Worm (Caenorhabditis elegans) whole organism, early embryonic: ENCODE data around the gene sma-5.

Experiments used
- ama-1 ChIP-seq: fragments of 150-350 bp; optimal IDR thresholded peaks from 2 replicates; lab custom pipeline; 2014
- ceh-13 ChIP-seq: fragments of 200-800 bp; sonication (Bioruptor generic); optimal IDR thresholded peaks from 2 replicates; lab custom pipeline; 2018; ENCODE audit warnings: mild to moderate bottlenecking, missing genetic modification characterization, missing compliant biosample characterization
- ceh-36 ChIP-seq: sonication (generic microtip); optimal IDR thresholded peaks from 2 replicates; lab custom pipeline; 2016; ENCODE audit warnings: missing genetic modification characterization, inconsistent platforms, missing compliant biosample characterization
- hnd-1 ChIP-seq: sonication (generic microtip); optimal IDR thresholded peaks from 2 replicates; lab custom pipeline; 2016; ENCODE audit warnings: missing genetic modification characterization, missing compliant biosample characterization
- scrt-1 ChIP-seq: fragments of 200-800 bp; sonication (Bioruptor generic); IDR thresholded peaks from 2 replicates; pipeline ENCODE4 v1.3.6; 2022; ENCODE audit warnings: missing genetic modification characterization, missing compliant biosample characterization
- sea-1 ChIP-seq: fragments of 200-800 bp; sonication (Bioruptor generic); conservative IDR thresholded peaks from 2 replicates; pipeline ENCODE4 v1.3.6; 2022; ENCODE audit warnings: missing genetic modification characterization, missing compliant biosample characterization
- tbx-37 ChIP-seq: fragments of 200-800 bp; sonication (Bioruptor generic); conservative IDR thresholded peaks from 2 replicates; pipeline ENCODE4 v1.3.6; 2022; ENCODE audit warnings: missing genetic modification reagents, missing genetic modification characterization, missing compliant biosample characterization

DNA sequence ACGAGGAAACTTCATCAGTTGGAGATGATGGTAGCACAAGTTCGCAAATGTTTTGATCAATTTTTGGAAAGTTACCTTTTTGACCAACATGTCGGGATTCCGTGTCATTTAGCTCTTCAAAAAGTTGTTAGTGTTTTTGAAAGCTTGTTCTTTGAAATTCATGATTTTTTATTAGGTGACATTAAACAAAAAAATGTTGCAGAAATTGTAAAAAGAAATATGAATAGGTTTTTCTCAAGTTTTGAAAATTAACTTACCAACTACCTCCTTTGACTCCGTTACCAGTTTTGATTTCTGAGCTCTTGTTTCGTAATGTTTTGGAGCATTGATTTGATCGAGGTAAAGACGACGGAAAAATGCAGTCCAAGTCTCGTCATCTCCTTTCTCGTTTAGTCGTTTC is 53.2 kb downstream of the sma-5 start:
- TF ChIP-seq ama-1 (lab: Kevin White, UChicago) = no peak
- no peak for TF ChIP-seq ceh-13
- no peak for TF ChIP-seq hnd-1 (tag; lab: Kevin White, UChicago)
- no peak for TF ChIP-seq sea-1
- no peak for TF ChIP-seq scrt-1
- TF ChIP-seq tbx-37 (GFP tag; lab: Robert Waterston, UW) = no peak
- TF ChIP-seq ceh-36 = no peak
